Fruit fly (Drosophila melanogaster) whole organism, prepupa: ENCODE data around the gene CG32264.

Source experiments
- Blimp-1 ChIP-seq: fragments of 200-800 bp; sonication (Bioruptor generic); optimal IDR thresholded peaks from 3 replicates; lab custom pipeline; 2017; ENCODE audit warnings: missing biosample characterization, missing genetic modification characterization, mild to moderate bottlenecking, moderate library complexity, missing genetic modification reagents
- CG10631 ChIP-seq: fragments of 200-800 bp; sonication (Bioruptor generic); optimal IDR thresholded peaks from 2 replicates; lab custom pipeline; 2016; ENCODE audit warnings: missing biosample characterization, missing genetic modification characterization
- CG10669 ChIP-seq: fragments of 200-800 bp; sonication (Bioruptor generic); optimal IDR thresholded peaks from 3 replicates; lab custom pipeline; 2018; ENCODE audit warnings: missing biosample characterization, mild to moderate bottlenecking, missing genetic modification characterization, moderate library complexity
- CG11294 ChIP-seq: fragments of 200-800 bp; sonication (Bioruptor generic); IDR thresholded peaks from 2 replicates; pipeline ENCODE4 v1.3.6; 2022; ENCODE audit warnings: missing biosample characterization, missing genetic modification characterization
- CG11762 ChIP-seq: fragments of 200-800 bp; sonication (Bioruptor generic); optimal IDR thresholded peaks from 3 replicates; lab custom pipeline; 2016; ENCODE audit warnings: missing biosample characterization, missing genetic modification characterization; ENCODE audit not compliant: insufficient read depth
- CG11902 ChIP-seq: fragments of 200-800 bp; sonication (Bioruptor generic); optimal IDR thresholded peaks from 3 replicates; lab custom pipeline; 2016; ENCODE audit warnings: missing biosample characterization, missing genetic modification characterization
- CG15336 ChIP-seq: fragments of 200-800 bp; sonication (Bioruptor generic); IDR thresholded peaks from 2 replicates; pipeline ENCODE4 v1.3.6; 2022; ENCODE audit warnings: missing biosample characterization, missing genetic modification characterization
- CG16779 ChIP-seq: fragments of 200-800 bp; sonication (Bioruptor generic); optimal IDR thresholded peaks from 3 replicates; lab custom pipeline; 2017; ENCODE audit warnings: missing biosample characterization, mild to moderate bottlenecking, missing genetic modification characterization
- CG34406 ChIP-seq: fragments of 200-800 bp; sonication (Bioruptor generic); optimal IDR thresholded peaks from 3 replicates; lab custom pipeline; 2016; ENCODE audit warnings: missing biosample characterization, missing genetic modification characterization
- CG3919 ChIP-seq: fragments of 200-800 bp; sonication (Bioruptor generic); optimal IDR thresholded peaks from 3 replicates; lab custom pipeline; 2016; ENCODE audit warnings: missing biosample characterization, missing genetic modification characterization
- CG4318 ChIP-seq: fragments of 200-800 bp; sonication (Bioruptor generic); optimal IDR thresholded peaks from 3 replicates; lab custom pipeline; 2017; ENCODE audit warnings: missing biosample characterization, mild to moderate bottlenecking, missing genetic modification characterization
- CG6163 ChIP-seq: fragments of 200-800 bp; sonication (Bioruptor generic); IDR thresholded peaks from 3 replicates; pipeline ENCODE4 v1.3.6; 2022; ENCODE audit warnings: missing biosample characterization, missing genetic modification characterization
- CG6276 ChIP-seq: fragments of 200-800 bp; sonication (Bioruptor generic); optimal IDR thresholded peaks from 2 replicates; lab custom pipeline; 2017; ENCODE audit warnings: missing biosample characterization, mild to moderate bottlenecking, missing genetic modification characterization
- CG6792 ChIP-seq: fragments of 200-800 bp; sonication (Bioruptor generic); optimal IDR thresholded peaks from 3 replicates; lab custom pipeline; 2016; ENCODE audit warnings: missing biosample characterization, missing genetic modification characterization
- CG6854 ChIP-seq: fragments of 200-800 bp; sonication (Bioruptor generic); optimal IDR thresholded peaks from 2 replicates; lab custom pipeline; 2017; ENCODE audit warnings: missing biosample characterization, mild to moderate bottlenecking, missing genetic modification characterization
- CG7368 ChIP-seq: fragments of 200-800 bp; sonication (Bioruptor generic); optimal IDR thresholded peaks from 3 replicates; lab custom pipeline; 2016; ENCODE audit warnings: missing biosample characterization, missing genetic modification characterization
- CG8319 ChIP-seq: fragments of 200-800 bp; sonication (Bioruptor generic); optimal IDR thresholded peaks from 3 replicates; lab custom pipeline; 2016; ENCODE audit warnings: missing biosample characterization, missing genetic modification characterization
- CG8632 ChIP-seq: fragments of 200-800 bp; sonication (Bioruptor generic); optimal IDR thresholded peaks from 3 replicates; lab custom pipeline; 2016; ENCODE audit warnings: missing biosample characterization, missing genetic modification characterization
- CG9139 ChIP-seq: fragments of 200-800 bp; sonication (Bioruptor generic); optimal IDR thresholded peaks from 3 replicates; lab custom pipeline; 2017; ENCODE audit warnings: missing biosample characterization, mild to moderate bottlenecking, missing genetic modification characterization
- Eip75B ChIP-seq: fragments of 200-800 bp; sonication (Bioruptor generic); optimal IDR thresholded peaks from 3 replicates; lab custom pipeline; 2016; ENCODE audit warnings: missing biosample characterization, missing genetic modification characterization
- Eip78C ChIP-seq: fragments of 200-800 bp; sonication (Bioruptor generic); peaks from one replicate; lab custom pipeline; 2016; ENCODE audit warnings: missing biosample characterization, missing genetic modification characterization
- Eip93F ChIP-seq: fragments of 200-800 bp; sonication (Bioruptor generic); optimal IDR thresholded peaks from 2 replicates; lab custom pipeline; 2016; ENCODE audit warnings: missing biosample characterization, mild to moderate bottlenecking, missing genetic modification characterization
- Ets96B ChIP-seq: fragments of 200-800 bp; optimal IDR thresholded peaks from 2 replicates; lab custom pipeline; 2019; ENCODE audit warnings: missing biosample characterization, mild to moderate bottlenecking, missing genetic modification characterization, moderate library complexity
- Gug ChIP-seq: fragments of 200-800 bp; sonication (Bioruptor generic); IDR thresholded peaks from 2 replicates; pipeline ENCODE4 v1.3.6; 2022; ENCODE audit warnings: missing biosample characterization, missing genetic modification characterization
- Hr38 ChIP-seq: sonication (Bioruptor generic); optimal IDR thresholded peaks from 2 replicates; lab custom pipeline; 2016; ENCODE audit warnings: missing biosample characterization, missing genetic modification characterization
- Hr39 ChIP-seq: fragments of 200-800 bp; sonication (Bioruptor generic); optimal IDR thresholded peaks from 2 replicates; lab custom pipeline; 2016; ENCODE audit warnings: missing biosample characterization, missing genetic modification characterization
- Smox ChIP-seq: fragments of 200-800 bp; sonication (Bioruptor generic); optimal IDR thresholded peaks from 3 replicates; lab custom pipeline; 2016; ENCODE audit warnings: missing biosample characterization, missing genetic modification characterization
- achi ChIP-seq: fragments of 200-800 bp; sonication (Bioruptor generic); optimal IDR thresholded peaks from 3 replicates; lab custom pipeline; 2016; ENCODE audit warnings: missing biosample characterization, missing genetic modification characterization
- acj6 ChIP-seq: fragments of 200-800 bp; sonication (Bioruptor generic); optimal IDR thresholded peaks from 3 replicates; lab custom pipeline; 2016; ENCODE audit warnings: missing biosample characterization, missing genetic modification characterization
- dac ChIP-seq: fragments of 200-800 bp; sonication (Bioruptor generic); optimal IDR thresholded peaks from 2 replicates; lab custom pipeline; 2017; ENCODE audit warnings: missing biosample characterization, mild to moderate bottlenecking, missing genetic modification characterization
- esn ChIP-seq: fragments of 200-800 bp; sonication (Bioruptor generic); optimal IDR thresholded peaks from 2 replicates; lab custom pipeline; 2016; ENCODE audit warnings: missing biosample characterization, mild to moderate bottlenecking, missing genetic modification characterization, moderate library complexity
- fd85E ChIP-seq: fragments of 200-800 bp; sonication (Bioruptor generic); optimal IDR thresholded peaks from 3 replicates; lab custom pipeline; 2016; ENCODE audit warnings: missing biosample characterization, missing genetic modification characterization
- fkh ChIP-seq: fragments of 200-800 bp; sonication (Bioruptor generic); optimal IDR thresholded peaks from 3 replicates; lab custom pipeline; 2017; ENCODE audit warnings: missing biosample characterization, mild to moderate bottlenecking, missing genetic modification characterization, moderate library complexity
- lz ChIP-seq: fragments of 200-800 bp; sonication (Bioruptor generic); optimal IDR thresholded peaks from 3 replicates; lab custom pipeline; 2016; ENCODE audit warnings: missing biosample characterization, missing genetic modification characterization
- pdm3 ChIP-seq: fragments of 200-800 bp; sonication (Bioruptor generic); optimal IDR thresholded peaks from 3 replicates; lab custom pipeline; 2016; ENCODE audit warnings: missing biosample characterization, missing genetic modification characterization
- ss ChIP-seq, 2 experiments: fragments of 200-800 bp; sonication (Bioruptor generic); optimal IDR thresholded peaks; 2 replicates in 1 of 2; 3 replicates in 1 of 2; lab custom pipeline; 2017 to 2018; ENCODE audit warnings: mild to moderate bottlenecking in 2 of 2, missing biosample characterization in 2 of 2, missing genetic modification characterization in 2 of 2, moderate library complexity in 1 of 2
- svp ChIP-seq: fragments of 200-800 bp; sonication (Bioruptor generic); peaks from one replicate; lab custom pipeline; 2016; ENCODE audit warnings: missing biosample characterization, missing genetic modification characterization
- topi ChIP-seq: fragments of 200-800 bp; sonication (Bioruptor generic); optimal IDR thresholded peaks from 3 replicates; lab custom pipeline; 2016; ENCODE audit warnings: missing biosample characterization, missing genetic modification characterization

Gene CG32264

DNA sequence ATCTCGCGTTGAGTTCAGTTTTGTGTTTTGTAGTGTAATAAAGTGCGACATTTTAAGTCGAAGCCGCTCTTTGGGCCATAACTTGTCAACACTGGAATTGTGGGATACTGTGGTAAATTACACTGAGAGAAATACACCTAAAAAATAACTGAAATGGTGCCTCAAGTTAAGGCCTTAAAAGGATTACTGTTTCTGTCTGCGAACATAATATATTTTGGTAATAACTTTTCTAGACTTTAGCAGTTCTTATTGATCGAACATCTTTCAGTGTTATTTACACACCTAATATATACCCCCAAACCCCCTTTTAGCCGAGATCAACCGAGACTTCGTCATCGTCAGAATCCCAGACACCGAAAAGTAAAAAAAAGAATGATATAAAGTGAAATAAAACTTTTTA lies 45.6 kb upstream of the CG32264 start (continued):
- TF ChIP-seq acj6, result peak; percentile 31
- TF ChIP-seq CG9139, result no peak
- TF ChIP-seq Hr39 (GFP tag; lab: Kevin White, UChicago), result peak; percentile 50
- peak; percentile 44 for TF ChIP-seq pdm3
- TF ChIP-seq CG7368, result no peak
- no peak for TF ChIP-seq Blimp-1 (GFP tag; lab: Kevin White, UChicago)
- TF ChIP-seq CG11902 (GFP tag; lab: Kevin White, UChicago), result peak; percentile 40
- TF ChIP-seq CG8632 (GFP tag; lab: Kevin White, UChicago), result peak; percentile 17
- TF ChIP-seq CG34406 (GFP tag; lab: Kevin White, UChicago), result peak; percentile 51
- TF ChIP-seq CG15336, result no peak
- peak; percentile 1 for TF ChIP-seq Smox (GFP tag; lab: Kevin White, UChicago)
- TF ChIP-seq Eip78C (GFP tag; lab: Kevin White, UChicago), result peak; percentile 81
- TF ChIP-seq CG3919, result peak; percentile 52
- peak; percentile 50 for TF ChIP-seq topi (GFP tag; lab: Kevin White, UChicago)

DNA sequence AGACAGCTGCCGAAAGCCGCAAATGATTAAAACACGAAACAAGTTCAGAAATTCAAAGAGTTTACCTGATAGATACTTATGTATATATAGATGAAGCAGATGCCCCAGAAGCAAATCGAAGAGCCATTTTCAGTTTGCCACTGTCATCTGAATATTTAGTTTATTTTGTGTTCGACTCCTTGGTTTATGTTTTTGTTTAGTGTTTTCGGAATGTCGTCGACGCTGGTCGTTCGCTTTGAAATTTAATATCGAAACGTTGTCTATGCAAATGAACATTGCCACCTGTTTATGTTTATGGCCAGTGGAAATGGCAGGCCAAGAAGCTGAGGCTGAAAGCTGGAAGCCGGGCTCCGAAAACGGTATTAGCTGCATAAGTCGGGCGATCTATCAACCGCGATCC lies 44.8 kb upstream of the CG32264 start:
- no peak for TF ChIP-seq Hr38 (GFP tag; lab: Kevin White, UChicago)
- no peak for TF ChIP-seq Smox (GFP tag; lab: Kevin White, UChicago)
- TF ChIP-seq CG11762 (GFP tag; lab: Kevin White, UChicago), result no peak
- TF ChIP-seq CG4318 (GFP tag; lab: Kevin White, UChicago), result no peak
- TF ChIP-seq Ets96B (tag; lab: Kevin White, UChicago), result no peak
- TF ChIP-seq ss (GFP tag; optimal IDR thresholded peaks at IDR 0.05; lab: Kevin White, UChicago), result no peak
- TF ChIP-seq dac (GFP tag; lab: Kevin White, UChicago), result no peak
- TF ChIP-seq CG34406 (GFP tag; lab: Kevin White, UChicago), result no peak
- TF ChIP-seq Eip75B (GFP tag; lab: Kevin White, UChicago), result no peak
- no peak for TF ChIP-seq Blimp-1 (GFP tag; lab: Kevin White, UChicago)
- TF ChIP-seq Eip78C (GFP tag; lab: Kevin White, UChicago), result no peak
- no peak for TF ChIP-seq lz (GFP tag; lab: Kevin White, UChicago)
- no peak for TF ChIP-seq CG8319 (GFP tag; lab: Kevin White, UChicago)
- no peak for TF ChIP-seq CG6854 (GFP tag; lab: Kevin White, UChicago)
- no peak for TF ChIP-seq fd85E (GFP tag; lab: Kevin White, UChicago)
- TF ChIP-seq topi (GFP tag; lab: Kevin White, UChicago), result no peak
- no peak for TF ChIP-seq acj6
- TF ChIP-seq CG11294 (GFP tag; lab: Robert Waterston, UW), result no peak
- no peak for TF ChIP-seq Eip93F (GFP tag; lab: Kevin White, UChicago)

DNA sequence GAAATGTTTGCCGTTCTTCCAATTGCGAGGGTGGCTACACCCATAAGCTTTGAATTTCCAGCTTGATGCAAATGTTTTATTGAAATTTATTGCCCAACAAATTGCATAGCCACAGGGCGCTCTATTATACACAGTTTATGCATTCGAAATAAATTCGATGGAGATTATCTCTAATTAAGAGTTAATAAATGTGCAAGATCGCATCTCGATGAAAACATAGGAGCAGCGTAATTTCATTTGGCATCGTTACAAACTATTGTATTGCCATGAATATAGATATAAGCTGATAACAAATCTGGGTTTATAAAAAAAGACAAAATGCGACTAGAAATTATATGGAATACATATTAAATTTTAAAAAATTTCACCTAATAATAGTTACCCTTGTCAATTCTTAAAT lies 44.2 kb upstream of the CG32264 start:
- TF ChIP-seq fkh, result no peak
- no peak for TF ChIP-seq CG6276 (GFP tag; lab: Kevin White, UChicago)
- TF ChIP-seq CG4318 (GFP tag; lab: Kevin White, UChicago), result no peak
- no peak for TF ChIP-seq CG6163 (GFP tag; lab: Robert Waterston, UW)
- TF ChIP-seq achi (GFP tag; lab: Kevin White, UChicago), result no peak
- TF ChIP-seq Blimp-1 (GFP tag; lab: Kevin White, UChicago), result no peak
- no peak for TF ChIP-seq CG10669 (GFP tag; lab: Kevin White, UChicago)
- TF ChIP-seq svp, result no peak
- no peak for TF ChIP-seq Hr38 (GFP tag; lab: Kevin White, UChicago)
- TF ChIP-seq CG8319 (GFP tag; lab: Kevin White, UChicago), result no peak
- no peak for TF ChIP-seq fd85E (GFP tag; lab: Kevin White, UChicago)
- no peak for TF ChIP-seq Gug (GFP tag; lab: Robert Waterston, UW)
- TF ChIP-seq, all 60 proteins: peak for 0

DNA sequence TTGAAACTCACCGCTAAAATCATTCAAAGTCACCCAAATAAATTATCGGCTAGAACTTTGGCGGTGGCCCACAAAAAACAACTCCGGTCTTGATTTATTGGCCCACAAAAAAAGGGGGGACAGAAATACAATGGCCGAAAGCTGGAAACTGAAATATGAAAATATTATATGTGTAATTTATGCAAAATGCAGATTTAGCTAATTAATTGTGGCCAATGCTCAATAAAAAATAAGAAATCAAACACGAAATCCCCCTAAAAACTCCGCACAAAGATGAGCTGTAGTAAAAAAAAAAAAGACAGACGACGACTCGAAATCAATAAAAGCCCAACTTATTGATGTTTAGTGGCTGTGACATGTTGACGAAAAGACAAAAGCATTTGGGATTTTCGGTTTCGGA lies 43.5 kb upstream of the CG32264 start:
- no peak for TF ChIP-seq Ets96B (tag; lab: Kevin White, UChicago)
- no peak for TF ChIP-seq svp
- TF ChIP-seq Eip93F (GFP tag; lab: Kevin White, UChicago), result no peak
- TF ChIP-seq CG6792 (GFP tag; lab: Kevin White, UChicago), result no peak
- TF ChIP-seq CG16779 (tag; lab: Kevin White, UChicago), result no peak
- no peak for TF ChIP-seq ss (GFP tag; optimal IDR thresholded peaks at IDR 0.05; lab: Kevin White, UChicago)
- no peak for TF ChIP-seq acj6
- TF ChIP-seq esn (GFP tag; lab: Kevin White, UChicago), result no peak
- TF ChIP-seq CG10631 (GFP tag; lab: Kevin White, UChicago), result no peak
- TF ChIP-seq Eip75B (GFP tag; lab: Kevin White, UChicago), result no peak
- TF ChIP-seq CG6163 (GFP tag; lab: Robert Waterston, UW), result no peak
